Fruit fly (Drosophila melanogaster): ENCODE results near the gene COX5A.
A peak's percentile ranks its signal among the peaks of the same experiment; 100 is the strongest.

Gene COX5A

dm6 chr3R:11850917-11851897 lies 32.0 kb downstream of the COX5A start (continued):
- TF ChIP-seq CG9437 (GFP tag; optimal IDR thresholded peaks at IDR 0.05) (peak; percentile 70), Dll (GFP tag; IDR thresholded peaks at IDR 0.05; ENCODE audit: partially characterized antibody) (no peak), CG15479 (GFP tag; optimal IDR thresholded peaks at IDR 0.05) (no peak), nmo (GFP tag; optimal IDR thresholded peaks at IDR 0.05) (peak; percentile 95), gro (GFP tag; optimal IDR thresholded peaks at IDR 0.05) (no peak), CG12299 (tag; optimal IDR thresholded peaks at IDR 0.05) (peak; percentile 71), Nf-YA (GFP tag; IDR thresholded peaks at IDR 0.05) (peak; percentile 46; the same call in 1 of the 2 replicates), Chrac-16 (GFP tag; optimal IDR thresholded peaks at IDR 0.05) (peak; percentile 65), run (tag; optimal IDR thresholded peaks at IDR 0.05) (peak; percentile 50), CG4854 (GFP tag; optimal IDR thresholded peaks at IDR 0.05) (peak; percentile 66), Usf (GFP tag; optimal IDR thresholded peaks at IDR 0.05) (peak; percentile 49), mirr (GFP tag; optimal IDR thresholded peaks at IDR 0.05) (no peak), Abd-B (GFP tag; optimal IDR thresholded peaks at IDR 0.05) (peak; percentile 69), toy (GFP tag; IDR thresholded peaks at IDR 0.05) (no peak), br (optimal IDR thresholded peaks at IDR 0.05) (no peak), oc (tag; optimal IDR thresholded peaks at IDR 0.05) (peak; percentile 79), dimm (GFP tag; IDR thresholded peaks at IDR 0.05) (no peak), CG11085 (GFP tag; IDR thresholded peaks at IDR 0.05) (no peak), dan (GFP tag; IDR thresholded peaks at IDR 0.05) (peak; percentile 34; the same call in 1 of the 2 replicates), pita (GFP tag; optimal IDR thresholded peaks at IDR 0.05) (no peak), CG17361 (GFP tag; IDR thresholded peaks at IDR 0.05) (peak; percentile 91), CG6254 (GFP tag; optimal IDR thresholded peaks at IDR 0.05) (peak; percentile 90), Hr51 (GFP tag; optimal IDR thresholded peaks at IDR 0.05) (peak in 1 of 2 experiments; percentile 77), bab2 (GFP tag; optimal IDR thresholded peaks at IDR 0.05) (peak; percentile 74), abd-A (tag; optimal IDR thresholded peaks at IDR 0.05) (peak; percentile 25), Blimp-1 (GFP tag; optimal IDR thresholded peaks at IDR 0.05) (peak; percentile 90), pan (optimal IDR thresholded peaks at IDR 0.05) (no peak), pan (GFP tag; optimal IDR thresholded peaks at IDR 0.05 in 1 of 2, IDR thresholded peaks at IDR 0.05 in 1 of 2) (peak in 1 of 2 experiments; percentile 58), wek (GFP tag; optimal IDR thresholded peaks at IDR 0.05) (peak; percentile 67), GATAe (GFP tag; conservative IDR thresholded peaks at IDR 0.05) (no peak), ftz-f1 (GFP tag; optimal IDR thresholded peaks at IDR 0.05) (no peak), pb (GFP tag; optimal IDR thresholded peaks at IDR 0.05) (peak; percentile 28), CG8478 (optimal IDR thresholded peaks at IDR 0.05) (no peak), en (GFP tag; optimal IDR thresholded peaks at IDR 0.05) (peak; percentile 67), Oli (tag; optimal IDR thresholded peaks at IDR 0.05) (peak; percentile 91), CG31365 (tag; optimal IDR thresholded peaks at IDR 0.05) (peak; percentile 38), scrt (GFP tag; optimal IDR thresholded peaks at IDR 0.05) (peak; percentile 20), CoRest (tag; optimal IDR thresholded peaks at IDR 0.05) (peak; percentile 90), E2f2 (GFP tag; IDR thresholded peaks at IDR 0.05) (peak; percentile 32; the same call in 1 of the 2 replicates), Ssrp (tag; optimal IDR thresholded peaks at IDR 0.05) (peak; percentile 91), Hmx (GFP tag; optimal IDR thresholded peaks at IDR 0.05) (no peak), Sox100B (GFP tag; optimal IDR thresholded peaks at IDR 0.05) (peak; percentile 91), Camta (GFP tag; optimal IDR thresholded peaks at IDR 0.05) (peak; percentile 82), Sox102F (GFP tag; optimal IDR thresholded peaks at IDR 0.05) (peak; percentile 89), CG5180 (GFP tag; optimal IDR thresholded peaks at IDR 0.05) (peak; percentile 71), cas (GFP tag; IDR thresholded peaks at IDR 0.05) (no peak), CG2712 (tag; optimal IDR thresholded peaks at IDR 0.05) (peak; percentile 95), D (optimal IDR thresholded peaks at IDR 0.05) (no peak), D (GFP tag; optimal IDR thresholded peaks at IDR 0.05) (peak; percentile 93)

Data from whole organism, embryonic.